Worm (Caenorhabditis elegans): ENCODE measurements around the gene D2062.4.

DNA sequence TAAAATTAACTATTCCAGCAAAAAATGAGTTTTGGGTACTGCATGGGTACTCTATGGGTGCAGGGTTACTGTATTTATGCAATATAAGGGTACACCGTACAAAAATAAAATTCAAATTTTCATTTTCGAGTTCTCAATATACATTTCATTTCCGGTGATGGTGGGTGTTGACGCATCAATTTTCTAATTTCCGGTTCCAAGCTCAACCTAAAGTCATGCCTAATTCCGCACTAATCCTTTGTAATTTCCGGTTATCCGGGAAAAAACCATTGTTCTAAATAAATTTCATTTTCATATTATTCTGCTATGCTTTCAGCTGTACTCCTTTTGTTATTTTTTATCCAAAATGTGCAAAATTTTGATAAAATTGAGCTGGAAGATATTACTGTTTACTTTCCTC is 36.2 kb downstream of the D2062.4 start, which contains the start of gene gcy-21:
- TF ChIP-seq B0035.1 (tag; optimal IDR thresholded peaks at IDR 0.05) (no peak), nhr-80 (tag; optimal IDR thresholded peaks at IDR 0.05) (no peak), fkh-3 (tag; optimal IDR thresholded peaks at IDR 0.05) (no peak), K12H6.12 (tag; optimal IDR thresholded peaks at IDR 0.05) (no peak), dpl-1 (GFP tag; optimal IDR thresholded peaks at IDR 0.05) (no peak)
